Fruit fly (Drosophila melanogaster): ENCODE results near the gene CG43755.
A peak's percentile ranks its signal among the peaks of the same experiment; 100 is the strongest.

dm6 chr2L:306188-306927 lies 23.2 kb downstream of the CG43755 start:
- TF ChIP-seq Clk (GFP tag; optimal IDR thresholded peaks at IDR 0.05) (no peak), cic (GFP tag; optimal IDR thresholded peaks at IDR 0.05) (peak; percentile 33), bab1 (GFP tag; optimal IDR thresholded peaks at IDR 0.05) (no peak), kay (GFP tag; ENCODE audit: borderline replicate concordance) (no peak), pad (GFP tag; optimal IDR thresholded peaks at IDR 0.05) (peak; percentile 39)

Data from whole organism, adult.